Worm (Caenorhabditis elegans): ENCODE results near the gene ZK686.5.

- no peak for TF ChIP-seq ama-1 (optimal IDR thresholded peaks at IDR 0.05)
- TF ChIP-seq tbx-37 (GFP tag; conservative IDR thresholded peaks at IDR 0.05): no peak
- no peak for TF ChIP-seq hnd-1 (tag; optimal IDR thresholded peaks at IDR 0.05)
- TF ChIP-seq tbx-11 (GFP tag; IDR thresholded peaks at IDR 0.05): no peak
- no peak for TF ChIP-seq sea-1 (GFP tag; conservative IDR thresholded peaks at IDR 0.05)
- TF ChIP-seq F13C5.2 (tag; optimal IDR thresholded peaks at IDR 0.05): no peak
- no peak for TF ChIP-seq flt-1 (GFP tag; IDR thresholded peaks at IDR 0.05)
- TF ChIP-seq tra-4 (tag; optimal IDR thresholded peaks at IDR 0.05): no peak
- no peak for TF ChIP-seq ceh-13 (GFP tag; optimal IDR thresholded peaks at IDR 0.05)
- no peak for TF ChIP-seq scrt-1 (GFP tag; IDR thresholded peaks at IDR 0.05)
- no peak for TF ChIP-seq aly-1 (tag; optimal IDR thresholded peaks at IDR 0.05)
- TF ChIP-seq ceh-36 (tag; optimal IDR thresholded peaks at IDR 0.05): no peak
- TF ChIP-seq hmbx-1 (tag; optimal IDR thresholded peaks at IDR 0.05): no peak
Measured at ce11 chrIII:7716550-7716949, 50.8 kb downstream of the ZK686.5 start.
